Worm (Caenorhabditis elegans): ENCODE data around the gene F49C12.1.

- TF ChIP-seq ama-1 (optimal IDR thresholded peaks at IDR 0.05) (no peak), ceh-36 (tag; optimal IDR thresholded peaks at IDR 0.05) (no peak), tbx-11 (GFP tag; IDR thresholded peaks at IDR 0.05) (no peak), scrt-1 (GFP tag; IDR thresholded peaks at IDR 0.05) (no peak), aly-1 (tag; optimal IDR thresholded peaks at IDR 0.05) (no peak), flt-1 (GFP tag; IDR thresholded peaks at IDR 0.05) (no peak)
These were observed 7.8 kb upstream of the F49C12.1 start, which contains the start of gene F49C12.4 for ce11 chrIV:9303994-9304393.
